Fruit fly (Drosophila melanogaster) whole organism, prepupa: ENCODE measurements around the gene Cp18.
A peak's percentile ranks its signal among the peaks of the same experiment; 100 is the strongest.

Source experiments
- Blimp-1 ChIP-seq: fragments of 200-800 bp; sonication (Bioruptor generic); optimal IDR thresholded peaks from 3 replicates; lab custom pipeline; 2017; ENCODE audit warnings: missing biosample characterization, missing genetic modification characterization, mild to moderate bottlenecking, moderate library complexity, missing genetic modification reagents
- CG10631 ChIP-seq: fragments of 200-800 bp; sonication (Bioruptor generic); optimal IDR thresholded peaks from 2 replicates; lab custom pipeline; 2016; ENCODE audit warnings: missing biosample characterization, missing genetic modification characterization
- CG10669 ChIP-seq: fragments of 200-800 bp; sonication (Bioruptor generic); optimal IDR thresholded peaks from 3 replicates; lab custom pipeline; 2018; ENCODE audit warnings: missing biosample characterization, mild to moderate bottlenecking, missing genetic modification characterization, moderate library complexity
- CG11294 ChIP-seq: fragments of 200-800 bp; sonication (Bioruptor generic); IDR thresholded peaks from 2 replicates; pipeline ENCODE4 v1.3.6; 2022; ENCODE audit warnings: missing biosample characterization, missing genetic modification characterization
- CG11902 ChIP-seq: fragments of 200-800 bp; sonication (Bioruptor generic); optimal IDR thresholded peaks from 3 replicates; lab custom pipeline; 2016; ENCODE audit warnings: missing biosample characterization, missing genetic modification characterization
- CG1621 ChIP-seq: fragments of 200-800 bp; sonication (Bioruptor generic); optimal IDR thresholded peaks from 3 replicates; lab custom pipeline; 2018; ENCODE audit warnings: missing biosample characterization, mild to moderate bottlenecking, missing genetic modification characterization
- CG16779 ChIP-seq: fragments of 200-800 bp; sonication (Bioruptor generic); optimal IDR thresholded peaks from 3 replicates; lab custom pipeline; 2017; ENCODE audit warnings: missing biosample characterization, mild to moderate bottlenecking, missing genetic modification characterization
- CG3032 ChIP-seq: fragments of 200-800 bp; optimal IDR thresholded peaks from 2 replicates; lab custom pipeline; 2019; ENCODE audit warnings: missing biosample characterization, mild to moderate bottlenecking, missing genetic modification characterization, moderate library complexity
- CG4318 ChIP-seq: fragments of 200-800 bp; sonication (Bioruptor generic); optimal IDR thresholded peaks from 3 replicates; lab custom pipeline; 2017; ENCODE audit warnings: missing biosample characterization, mild to moderate bottlenecking, missing genetic modification characterization
- CG6808 ChIP-seq: fragments of 200-800 bp; sonication (Bioruptor generic); optimal IDR thresholded peaks from 3 replicates; lab custom pipeline; 2017; ENCODE audit warnings: missing biosample characterization, missing genetic modification characterization, mild to moderate bottlenecking, moderate library complexity, missing genetic modification reagents
- CG6854 ChIP-seq: fragments of 200-800 bp; sonication (Bioruptor generic); optimal IDR thresholded peaks from 2 replicates; lab custom pipeline; 2017; ENCODE audit warnings: missing biosample characterization, mild to moderate bottlenecking, missing genetic modification characterization
- CG7368 ChIP-seq: fragments of 200-800 bp; sonication (Bioruptor generic); optimal IDR thresholded peaks from 3 replicates; lab custom pipeline; 2016; ENCODE audit warnings: missing biosample characterization, missing genetic modification characterization
- CG8119 ChIP-seq: fragments of 200-800 bp; sonication (Bioruptor generic); IDR thresholded peaks from 3 replicates; pipeline ENCODE4 v1.3.6; 2022; ENCODE audit warnings: missing biosample characterization, missing genetic modification characterization
- CG8632 ChIP-seq: fragments of 200-800 bp; sonication (Bioruptor generic); optimal IDR thresholded peaks from 3 replicates; lab custom pipeline; 2016; ENCODE audit warnings: missing biosample characterization, missing genetic modification characterization
- CG9139 ChIP-seq: fragments of 200-800 bp; sonication (Bioruptor generic); optimal IDR thresholded peaks from 3 replicates; lab custom pipeline; 2017; ENCODE audit warnings: missing biosample characterization, mild to moderate bottlenecking, missing genetic modification characterization
- Eip75B ChIP-seq: fragments of 200-800 bp; sonication (Bioruptor generic); optimal IDR thresholded peaks from 3 replicates; lab custom pipeline; 2016; ENCODE audit warnings: missing biosample characterization, missing genetic modification characterization
- Ets96B ChIP-seq: fragments of 200-800 bp; optimal IDR thresholded peaks from 2 replicates; lab custom pipeline; 2019; ENCODE audit warnings: missing biosample characterization, mild to moderate bottlenecking, missing genetic modification characterization, moderate library complexity
- Hr38 ChIP-seq: sonication (Bioruptor generic); optimal IDR thresholded peaks from 2 replicates; lab custom pipeline; 2016; ENCODE audit warnings: missing biosample characterization, missing genetic modification characterization
- Hr4 ChIP-seq: fragments of 200-800 bp; sonication (Bioruptor generic); optimal IDR thresholded peaks from 3 replicates; lab custom pipeline; 2016; ENCODE audit warnings: missing biosample characterization, missing genetic modification characterization
- Lpt ChIP-seq: fragments of 200-800 bp; sonication (Bioruptor generic); optimal IDR thresholded peaks from 3 replicates; lab custom pipeline; 2016; ENCODE audit warnings: missing biosample characterization, missing genetic modification characterization
- Met ChIP-seq: fragments of 200-800 bp; sonication (Bioruptor generic); optimal IDR thresholded peaks from 3 replicates; lab custom pipeline; 2016; ENCODE audit warnings: missing biosample characterization, missing genetic modification characterization
- OdsH ChIP-seq: fragments of 200-800 bp; sonication (Bioruptor generic); optimal IDR thresholded peaks from 3 replicates; lab custom pipeline; 2016; ENCODE audit warnings: missing biosample characterization, missing genetic modification characterization
- Smox ChIP-seq: fragments of 200-800 bp; sonication (Bioruptor generic); optimal IDR thresholded peaks from 3 replicates; lab custom pipeline; 2016; ENCODE audit warnings: missing biosample characterization, missing genetic modification characterization
- Sox102F ChIP-seq: fragments of 200-800 bp; sonication (Bioruptor generic); optimal IDR thresholded peaks from 2 replicates; lab custom pipeline; 2016; ENCODE audit warnings: missing biosample characterization, mild to moderate bottlenecking, missing genetic modification characterization
- Sox14 ChIP-seq: fragments of 200-800 bp; sonication (Bioruptor generic); optimal IDR thresholded peaks from 3 replicates; lab custom pipeline; 2016; ENCODE audit warnings: missing biosample characterization, missing genetic modification characterization
- Sox15 ChIP-seq: fragments of 200-800 bp; sonication (Bioruptor generic); optimal IDR thresholded peaks from 3 replicates; lab custom pipeline; 2016; ENCODE audit warnings: missing biosample characterization, missing genetic modification characterization
- achi ChIP-seq: fragments of 200-800 bp; sonication (Bioruptor generic); optimal IDR thresholded peaks from 3 replicates; lab custom pipeline; 2016; ENCODE audit warnings: missing biosample characterization, missing genetic modification characterization
- acj6 ChIP-seq: fragments of 200-800 bp; sonication (Bioruptor generic); optimal IDR thresholded peaks from 3 replicates; lab custom pipeline; 2016; ENCODE audit warnings: missing biosample characterization, missing genetic modification characterization
- cyc ChIP-seq: fragments of 200-800 bp; sonication (Bioruptor generic); optimal IDR thresholded peaks from 3 replicates; lab custom pipeline; 2016; ENCODE audit warnings: missing biosample characterization, missing genetic modification characterization
- dac ChIP-seq: fragments of 200-800 bp; sonication (Bioruptor generic); optimal IDR thresholded peaks from 2 replicates; lab custom pipeline; 2017; ENCODE audit warnings: missing biosample characterization, mild to moderate bottlenecking, missing genetic modification characterization
- dsx ChIP-seq: fragments of 200-800 bp; optimal IDR thresholded peaks from 3 replicates; lab custom pipeline; 2019; ENCODE audit warnings: missing biosample characterization, mild to moderate bottlenecking, missing genetic modification characterization, moderate library complexity; ENCODE audit not compliant: poor library complexity, severe bottlenecking
- eg ChIP-seq: fragments of 200-800 bp; sonication (Bioruptor generic); IDR thresholded peaks from 3 replicates; pipeline ENCODE4 v1.3.6; 2022; ENCODE audit warnings: missing biosample characterization, missing genetic modification characterization
- esn ChIP-seq: fragments of 200-800 bp; sonication (Bioruptor generic); optimal IDR thresholded peaks from 2 replicates; lab custom pipeline; 2016; ENCODE audit warnings: missing biosample characterization, mild to moderate bottlenecking, missing genetic modification characterization, moderate library complexity
- fd85E ChIP-seq: fragments of 200-800 bp; sonication (Bioruptor generic); optimal IDR thresholded peaks from 3 replicates; lab custom pipeline; 2016; ENCODE audit warnings: missing biosample characterization, missing genetic modification characterization
- fkh ChIP-seq: fragments of 200-800 bp; sonication (Bioruptor generic); optimal IDR thresholded peaks from 3 replicates; lab custom pipeline; 2017; ENCODE audit warnings: missing biosample characterization, mild to moderate bottlenecking, missing genetic modification characterization, moderate library complexity
- net ChIP-seq: fragments of 200-800 bp; sonication (Bioruptor generic); optimal IDR thresholded peaks from 3 replicates; lab custom pipeline; 2016; ENCODE audit warnings: missing biosample characterization, missing genetic modification characterization
- salr ChIP-seq, 2 experiments: fragments of 200-800 bp; sonication (Bioruptor generic); optimal IDR thresholded peaks; 3 replicates each; lab custom pipeline; 2016 to 2018; ENCODE audit warnings: missing biosample characterization in 2 of 2, missing genetic modification characterization in 2 of 2, mild to moderate bottlenecking in 1 of 2
- topi ChIP-seq: fragments of 200-800 bp; sonication (Bioruptor generic); optimal IDR thresholded peaks from 3 replicates; lab custom pipeline; 2016; ENCODE audit warnings: missing biosample characterization, missing genetic modification characterization
- vri ChIP-seq: fragments of 200-800 bp; sonication (Bioruptor generic); optimal IDR thresholded peaks from 3 replicates; lab custom pipeline; 2016; ENCODE audit warnings: missing biosample characterization, mild to moderate bottlenecking, missing genetic modification characterization

The Cp18 gene

dm6 chr3L:8684419-8685081, 42.0 kb upstream of the Cp18 start (continued):
- TF ChIP-seq CG3032: no peak
- no peak for TF ChIP-seq CG11294 (GFP tag; lab: Robert Waterston, UW)
- TF ChIP-seq achi (GFP tag; lab: Kevin White, UChicago): peak; percentile 37
- TF ChIP-seq CG4318: no peak
- TF ChIP-seq fd85E (GFP tag; lab: Kevin White, UChicago): no peak
- TF ChIP-seq cyc: peak; percentile 20
- TF ChIP-seq fkh (GFP tag; lab: Kevin White, UChicago): peak; percentile 86
- no peak for TF ChIP-seq CG6854 (GFP tag; lab: Kevin White, UChicago)
- TF ChIP-seq CG6808 (GFP tag; lab: Kevin White, UChicago): no peak
- TF ChIP-seq CG16779: no peak
- peak; percentile 66 for TF ChIP-seq Smox (GFP tag; lab: Kevin White, UChicago)
- no peak for TF ChIP-seq Lpt (GFP tag; lab: Kevin White, UChicago)
- TF ChIP-seq Ets96B: no peak
- TF ChIP-seq dsx (GFP tag; lab: Kevin White, UChicago): no peak
- TF ChIP-seq CG10631: peak; percentile 43
- no peak for TF ChIP-seq Hr38 (GFP tag; lab: Kevin White, UChicago)
- TF ChIP-seq CG8119: no peak
- TF ChIP-seq CG7368 (GFP tag; lab: Kevin White, UChicago): no peak
- no peak for TF ChIP-seq CG9139 (GFP tag; lab: Kevin White, UChicago)
- TF ChIP-seq CG1621 (tag; lab: Kevin White, UChicago): no peak
- TF ChIP-seq CG8632 (GFP tag; lab: Kevin White, UChicago): peak; percentile 36
- no peak for TF ChIP-seq dac
- peak; percentile 57 for TF ChIP-seq vri (GFP tag; lab: Kevin White, UChicago)
- TF ChIP-seq net (GFP tag; lab: Kevin White, UChicago): peak; percentile 15
- TF ChIP-seq topi: peak; percentile 1
- peak; percentile 67 for TF ChIP-seq esn (GFP tag; lab: Kevin White, UChicago)
- peak in 1 of 2 experiments; percentile 18 for TF ChIP-seq salr (GFP tag; optimal IDR thresholded peaks at IDR 0.05; lab: Kevin White, UChicago)
- TF ChIP-seq CG11902 (GFP tag; lab: Kevin White, UChicago): no peak
- TF ChIP-seq OdsH (GFP tag; lab: Kevin White, UChicago): peak; percentile 12

dm6 chr3L:8686646-8687045, 39.9 kb upstream of the Cp18 start:
- TF ChIP-seq dac (no peak), Sox14 (GFP tag; lab: Kevin White, UChicago) (no peak), Sox15 (GFP tag; lab: Kevin White, UChicago) (no peak), topi (no peak), acj6 (GFP tag; lab: Kevin White, UChicago) (no peak), cyc (no peak), net (GFP tag; lab: Kevin White, UChicago) (no peak), CG8632 (GFP tag; lab: Kevin White, UChicago) (no peak), CG8119 (no peak), CG6808 (GFP tag; lab: Kevin White, UChicago) (no peak), CG10669 (GFP tag; lab: Kevin White, UChicago) (no peak), Met (no peak), eg (GFP tag; lab: Robert Waterston, UW) (no peak), Blimp-1 (GFP tag; lab: Kevin White, UChicago) (no peak), Hr4 (GFP tag; lab: Kevin White, UChicago) (no peak), Sox102F (GFP tag; lab: Kevin White, UChicago) (no peak), Eip75B (GFP tag; lab: Kevin White, UChicago) (no peak)
